Fruit fly (Drosophila melanogaster) whole organism, adult: ENCODE data around the gene rno.

ENCODE experiments used
- CG11617 ChIP-seq: fragments of 200-800 bp; sonication (Bioruptor generic); optimal IDR thresholded peaks from 2 replicates; lab custom pipeline; 2017; ENCODE audit warnings: mild to moderate bottlenecking, missing biosample characterization, missing genetic modification reagents, missing genetic modification characterization
- CG14711 ChIP-seq: fragments of 200-800 bp; sonication (Bioruptor generic); optimal IDR thresholded peaks from 2 replicates; lab custom pipeline; 2018; ENCODE audit warnings: missing biosample characterization, mild to moderate bottlenecking, missing genetic modification characterization, moderate library complexity
- CG1620 ChIP-seq: fragments of 200-800 bp; sonication (Bioruptor generic); optimal IDR thresholded peaks from 2 replicates; lab custom pipeline; 2016; ENCODE audit warnings: missing biosample characterization, missing genetic modification characterization
- CG5204 ChIP-seq: fragments of 200-800 bp; sonication (Bioruptor generic); optimal IDR thresholded peaks from 2 replicates; lab custom pipeline; 2016; ENCODE audit warnings: missing biosample characterization, missing genetic modification characterization
- CG7045 ChIP-seq: fragments of 200-800 bp; sonication (Bioruptor generic); optimal IDR thresholded peaks from 2 replicates; lab custom pipeline; 2017; ENCODE audit warnings: missing biosample characterization, mild to moderate bottlenecking, missing genetic modification characterization
- Clk ChIP-seq: fragments of 200-800 bp; sonication (Bioruptor generic); optimal IDR thresholded peaks from 2 replicates; lab custom pipeline; 2017; ENCODE audit warnings: missing biosample characterization, missing genetic modification characterization
- Mnt ChIP-seq: fragments of 200-800 bp; sonication (Bioruptor generic); optimal IDR thresholded peaks from 2 replicates; lab custom pipeline; 2016; ENCODE audit warnings: missing biosample characterization, mild to moderate bottlenecking, missing genetic modification characterization
- cnc ChIP-seq, 2 experiments: fragments of >200 bp; optimal IDR thresholded peaks; 2 replicates each; lab custom pipeline; 2017
- ovo ChIP-seq: fragments of 200-800 bp; sonication (Bioruptor generic); optimal IDR thresholded peaks from 2 replicates; lab custom pipeline; 2016; ENCODE audit warnings: missing biosample characterization, missing genetic modification characterization
- tj ChIP-seq: fragments of 200-800 bp; sonication (Bioruptor generic); optimal IDR thresholded peaks from 3 replicates; lab custom pipeline; 2017; ENCODE audit warnings: missing biosample characterization, mild to moderate bottlenecking, missing genetic modification characterization, moderate library complexity
- toe ChIP-seq: fragments of 200-800 bp; sonication (Bioruptor generic); optimal IDR thresholded peaks from 2 replicates; lab custom pipeline; 2016; ENCODE audit warnings: missing biosample characterization, missing genetic modification characterization

DNA sequence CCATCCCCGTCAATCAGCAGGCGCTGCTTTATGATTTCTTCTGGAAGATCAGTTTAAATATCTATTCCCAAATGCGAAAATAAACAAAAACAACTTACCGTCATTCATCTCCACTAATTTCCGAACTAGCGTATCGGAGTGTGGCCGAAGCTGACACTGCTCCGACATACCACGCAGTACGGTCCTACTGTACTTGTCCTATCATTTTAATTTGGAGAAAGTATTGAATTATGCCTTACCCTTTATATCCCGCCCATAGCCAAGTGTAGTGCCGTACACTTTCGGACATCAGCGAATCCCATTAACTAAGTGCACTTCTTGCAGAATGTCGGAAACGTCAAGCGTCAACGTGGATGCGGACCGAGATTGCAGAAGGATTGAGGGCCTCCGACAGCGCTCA is 13.0 kb upstream of the rno start, which contains the start of the genes thoc7 and Dis3l2:
- no peak for TF ChIP-seq CG5204 (GFP tag; lab: Kevin White, UChicago)
- TF ChIP-seq ovo (GFP tag; lab: Kevin White, UChicago) = no peak
- no peak for TF ChIP-seq CG14711
- no peak for TF ChIP-seq CG11617 (GFP tag; lab: Kevin White, UChicago)
- TF ChIP-seq cnc (optimal IDR thresholded peaks at IDR 0.05; lab: Kevin White, UChicago) = no peak
- TF ChIP-seq CG1620 (GFP tag; lab: Kevin White, UChicago) = no peak
- TF ChIP-seq toe (GFP tag; lab: Kevin White, UChicago) = no peak
- TF ChIP-seq Mnt = peak; percentile 3
- TF ChIP-seq Clk (GFP tag; lab: Kevin White, UChicago) = no peak
- no peak for TF ChIP-seq tj
- no peak for TF ChIP-seq CG7045 (GFP tag; lab: Kevin White, UChicago)
